Fruit fly (Drosophila melanogaster) ovary, adult (tissue): ENCODE data around the gene Megf8.

Source experiments
- CG17801 ChIP-seq: fragments of 200-800 bp; optimal IDR thresholded peaks from 2 replicates; lab custom pipeline; 2019; ENCODE audit warnings: missing biosample characterization, mild to moderate bottlenecking, missing genetic modification characterization, moderate library complexity; ENCODE audit not compliant: partially characterized antibody

Gene Megf8

DNA sequence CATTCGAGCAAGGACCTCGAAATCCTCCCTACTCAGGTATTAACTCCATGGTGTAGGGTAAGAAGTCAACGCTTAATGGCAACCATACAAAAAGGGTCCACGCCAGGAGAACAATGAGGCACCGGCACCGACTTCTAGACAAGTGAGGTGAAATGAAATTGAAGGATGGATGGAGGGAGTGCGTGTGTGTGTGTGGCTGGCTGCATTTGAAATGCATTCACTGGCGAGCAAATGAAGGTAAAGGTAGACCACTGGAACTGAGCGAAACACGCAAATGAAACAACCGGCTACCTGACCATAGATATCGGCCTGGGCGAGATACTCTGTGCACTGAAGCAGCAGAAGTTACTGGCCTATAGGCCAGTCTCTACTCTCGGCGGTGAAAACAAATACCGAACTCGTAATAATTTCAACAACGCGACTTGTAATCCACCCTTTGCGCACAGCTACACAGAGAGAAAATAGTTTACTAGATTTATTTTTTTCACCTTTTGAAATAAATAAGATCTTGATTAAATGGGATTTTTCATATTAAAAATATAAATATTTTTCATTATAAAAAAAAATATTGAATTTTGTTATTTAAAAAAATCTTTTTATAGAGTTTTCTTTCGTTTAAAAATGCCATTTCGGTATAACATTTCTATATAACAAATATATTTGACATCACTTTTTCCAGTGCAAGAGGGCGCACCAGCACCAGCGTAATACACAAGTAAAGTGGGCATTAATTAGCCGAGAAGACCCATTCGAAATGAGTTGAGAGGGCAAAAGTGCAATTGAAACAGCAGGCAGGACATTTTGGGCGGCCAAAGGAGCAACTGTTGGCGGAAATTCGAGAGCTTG is 38.6 kb downstream of the Megf8 start:
- TF ChIP-seq CG17801 (GFP tag; lab: Kevin White, UChicago): no peak

DNA sequence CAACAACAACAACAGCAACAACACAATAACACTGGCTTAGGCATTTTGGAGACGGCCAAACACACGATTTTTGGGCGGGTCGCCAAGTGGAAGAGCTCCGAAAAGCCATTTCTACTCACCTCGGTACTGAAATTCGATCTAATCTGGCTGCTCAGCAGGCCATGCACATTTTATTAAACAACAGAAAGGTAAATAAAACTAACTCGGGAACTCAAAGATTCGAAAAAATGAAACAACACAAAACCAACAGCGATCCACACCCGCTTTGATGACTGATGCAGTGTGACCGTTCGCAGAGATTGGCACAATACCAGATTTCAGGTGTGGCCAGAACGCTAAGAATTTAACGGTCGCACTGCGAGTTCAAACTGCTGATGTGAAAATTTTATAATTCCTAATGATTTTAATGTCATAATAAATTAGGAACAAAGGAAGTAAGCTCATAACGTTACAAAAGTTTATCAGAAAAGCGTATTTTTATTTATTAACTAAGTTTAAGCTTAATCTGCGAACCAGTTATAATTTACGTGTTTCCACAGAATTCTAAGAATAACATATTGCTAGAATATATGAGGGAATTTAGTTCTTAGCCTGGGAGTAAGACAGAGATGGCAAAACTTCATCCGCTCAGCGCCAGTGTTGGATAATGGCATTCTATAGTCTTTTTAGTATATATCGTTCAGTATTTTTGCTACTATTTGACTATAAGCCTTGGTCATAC is 39.6 kb downstream of the Megf8 start, which contains the start of gene Mcr:
Gene Mcr, minus strand, starts transcription at position 291 of the 721 bp plus-strand sequence.
- TF ChIP-seq CG17801 (GFP tag; lab: Kevin White, UChicago): peak; percentile 14

DNA sequence CACCGCTTCAGTTG is 39.9 kb downstream of the Megf8 start, which contains the start of gene Bsg:
Gene Bsg, plus strand, starts transcription at position 8 of the 14 bp plus-strand sequence.
- TF ChIP-seq CG17801 (GFP tag; lab: Kevin White, UChicago): no peak

DNA sequence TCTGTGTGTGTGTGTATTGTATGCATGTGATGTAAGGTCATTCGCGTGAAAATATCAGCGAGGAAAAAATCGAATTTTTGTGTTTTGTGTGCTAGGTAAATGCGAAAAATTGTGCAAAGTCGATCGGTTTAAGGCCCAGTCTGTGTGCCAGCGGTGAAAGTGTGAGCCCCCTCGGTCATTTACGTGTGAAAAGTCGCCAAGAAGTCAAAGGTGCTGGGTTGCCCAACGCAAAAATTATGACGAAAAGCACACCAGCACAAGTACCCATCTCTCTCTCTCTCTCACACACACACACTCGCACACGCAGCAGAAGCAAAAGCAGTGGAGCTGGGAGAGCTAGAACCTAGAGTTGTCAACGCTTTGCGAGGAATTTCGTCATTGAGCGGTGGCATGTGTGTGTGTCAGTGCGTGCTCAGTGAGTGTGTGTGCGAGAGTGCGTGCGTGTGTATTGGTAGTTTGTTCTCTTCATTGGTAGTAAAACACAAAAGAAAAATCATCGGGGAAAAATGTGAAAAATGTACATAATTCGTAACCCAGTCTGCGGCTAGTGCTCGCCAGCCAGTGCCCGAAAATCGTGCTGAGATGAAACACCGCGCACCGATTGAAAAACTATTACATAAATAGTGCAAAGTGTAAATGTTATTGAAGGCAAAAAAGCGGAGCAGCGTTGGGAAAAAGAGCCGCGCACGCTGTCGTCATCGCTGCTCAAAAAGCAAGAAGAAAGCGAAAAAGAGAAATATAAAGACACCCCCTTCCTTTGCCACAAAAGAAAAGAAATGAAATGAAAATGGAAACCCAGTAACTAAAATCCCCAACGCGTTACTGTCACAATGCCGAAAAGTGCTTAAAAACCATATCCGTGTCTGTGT is 40.4 kb downstream of the Megf8 start:
- no peak for TF ChIP-seq CG17801 (GFP tag; lab: Kevin White, UChicago)

DNA sequence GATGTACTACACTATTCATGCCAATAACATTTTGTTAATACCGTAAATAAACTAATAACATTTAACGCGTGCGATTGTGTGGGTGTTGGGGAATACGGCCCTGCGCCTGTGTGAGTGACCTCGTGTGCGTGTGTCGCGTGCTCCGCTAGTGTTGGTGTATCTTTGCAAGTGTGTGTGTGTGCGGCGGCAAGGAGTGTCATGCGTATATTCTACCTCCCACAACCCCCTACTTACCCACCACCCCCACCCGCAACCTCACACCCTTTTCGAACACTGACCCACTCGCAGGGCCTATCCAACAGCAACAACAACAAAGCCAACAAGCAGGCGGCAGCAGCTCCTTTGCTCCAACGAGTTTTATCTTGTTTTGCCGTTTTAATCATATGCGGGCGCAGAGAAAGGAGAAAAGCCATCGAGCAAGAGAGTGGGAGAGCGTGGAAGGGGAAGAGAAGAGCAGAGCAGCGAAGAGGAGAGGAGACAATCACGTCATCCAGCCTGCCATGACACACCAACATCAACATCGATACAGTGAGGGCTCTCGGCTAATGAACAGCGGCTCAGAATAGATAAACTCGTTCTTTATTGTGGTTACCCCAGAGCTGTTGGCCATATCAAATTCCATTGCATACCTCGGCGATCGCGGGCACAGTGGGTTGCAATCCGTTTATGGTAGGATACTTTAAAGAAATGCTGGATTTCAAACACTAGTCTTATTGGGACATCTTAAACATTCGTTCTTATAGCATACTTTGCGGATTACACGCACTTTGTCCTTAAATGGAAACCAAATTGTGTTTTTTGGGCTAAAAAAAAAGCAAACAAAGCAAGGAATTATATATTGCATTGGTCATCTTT is 41.3 kb downstream of the Megf8 start:
- TF ChIP-seq CG17801 (GFP tag; lab: Kevin White, UChicago): no peak

DNA sequence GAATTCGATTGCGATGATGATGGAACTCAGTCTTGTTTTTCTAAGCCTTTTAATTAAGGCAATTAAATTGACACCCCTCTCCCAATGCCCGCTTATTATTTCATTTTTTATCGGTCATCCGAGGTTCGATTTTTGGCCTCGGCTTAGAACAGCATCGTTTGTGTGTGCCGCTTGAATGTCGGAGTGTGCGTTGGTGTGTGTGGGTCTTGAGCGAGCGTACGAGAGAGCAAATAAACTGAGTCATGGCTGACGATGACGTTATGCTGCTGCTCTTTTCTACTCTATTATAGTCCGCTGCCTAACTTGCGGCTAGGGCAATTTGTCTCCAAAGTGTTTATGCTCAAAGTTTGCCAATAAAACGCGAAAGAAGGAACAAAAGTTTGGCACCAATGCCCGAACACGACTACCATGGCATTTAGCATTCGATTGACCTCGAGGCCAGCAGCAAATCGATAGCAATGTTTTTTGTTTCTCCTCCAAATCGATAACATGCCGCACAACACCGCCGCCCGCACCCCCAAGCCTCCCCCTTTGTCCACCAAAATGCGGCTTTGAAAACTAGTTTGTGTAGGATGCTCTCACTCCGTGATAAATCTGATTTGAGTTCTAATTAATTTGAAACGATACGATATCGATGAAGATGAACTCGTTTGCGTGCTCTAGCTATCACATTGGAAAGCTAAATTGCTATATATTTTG is 42.3 kb downstream of the Megf8 start:
- no peak for TF ChIP-seq CG17801 (GFP tag; lab: Kevin White, UChicago)

DNA sequence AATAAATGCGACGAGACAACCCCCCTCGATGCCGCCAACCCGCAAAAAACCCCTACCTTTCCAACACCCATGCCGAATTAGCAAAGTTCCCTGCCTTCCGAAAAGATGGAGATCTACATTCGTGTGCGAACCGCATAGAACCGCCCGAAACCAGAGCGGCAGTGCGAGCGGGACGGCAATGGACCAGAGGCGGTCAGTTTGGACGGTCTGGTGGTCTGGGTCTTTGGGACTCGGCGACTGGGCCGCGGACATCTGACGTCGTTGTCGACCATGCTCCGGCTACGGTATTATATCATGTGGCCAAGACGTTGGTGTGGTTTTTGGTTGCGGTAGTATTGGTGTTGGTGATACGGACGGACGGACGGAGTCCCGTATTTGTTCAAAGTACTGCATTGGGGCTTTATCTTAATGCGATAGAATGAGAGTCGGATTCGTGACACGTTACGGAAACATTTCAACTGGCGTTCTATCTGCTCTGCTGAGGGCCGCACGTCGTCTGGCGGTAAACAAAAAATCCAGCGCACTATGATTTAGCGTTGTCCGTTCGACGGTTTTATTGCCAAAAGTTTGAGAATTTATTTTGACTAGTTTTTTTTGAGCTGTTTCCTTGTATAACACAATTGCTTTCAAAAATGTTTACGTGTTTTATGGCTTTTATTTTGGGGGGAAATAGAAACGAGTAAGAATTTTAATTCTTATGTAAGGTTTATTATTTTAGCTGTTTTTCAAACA is 43.6 kb downstream of the Megf8 start:
- TF ChIP-seq CG17801 (GFP tag; lab: Kevin White, UChicago): no peak

DNA sequence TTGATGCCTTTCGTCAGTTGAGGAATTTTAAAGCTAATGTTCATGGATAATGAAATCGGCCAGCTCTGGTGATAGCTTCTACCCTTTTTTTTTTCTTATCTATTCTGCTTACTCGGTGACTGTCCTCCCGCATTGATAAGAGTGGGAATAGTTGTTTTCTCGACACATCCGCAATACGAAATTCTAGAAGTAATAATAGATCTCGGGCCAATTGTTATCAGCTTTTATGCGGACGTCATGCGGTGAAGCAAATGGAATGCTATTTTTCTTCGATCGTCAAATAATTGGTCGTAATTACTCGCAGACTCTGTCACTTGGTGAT is 44.2 kb downstream of the Megf8 start:
- TF ChIP-seq CG17801 (GFP tag; lab: Kevin White, UChicago): no peak

DNA sequence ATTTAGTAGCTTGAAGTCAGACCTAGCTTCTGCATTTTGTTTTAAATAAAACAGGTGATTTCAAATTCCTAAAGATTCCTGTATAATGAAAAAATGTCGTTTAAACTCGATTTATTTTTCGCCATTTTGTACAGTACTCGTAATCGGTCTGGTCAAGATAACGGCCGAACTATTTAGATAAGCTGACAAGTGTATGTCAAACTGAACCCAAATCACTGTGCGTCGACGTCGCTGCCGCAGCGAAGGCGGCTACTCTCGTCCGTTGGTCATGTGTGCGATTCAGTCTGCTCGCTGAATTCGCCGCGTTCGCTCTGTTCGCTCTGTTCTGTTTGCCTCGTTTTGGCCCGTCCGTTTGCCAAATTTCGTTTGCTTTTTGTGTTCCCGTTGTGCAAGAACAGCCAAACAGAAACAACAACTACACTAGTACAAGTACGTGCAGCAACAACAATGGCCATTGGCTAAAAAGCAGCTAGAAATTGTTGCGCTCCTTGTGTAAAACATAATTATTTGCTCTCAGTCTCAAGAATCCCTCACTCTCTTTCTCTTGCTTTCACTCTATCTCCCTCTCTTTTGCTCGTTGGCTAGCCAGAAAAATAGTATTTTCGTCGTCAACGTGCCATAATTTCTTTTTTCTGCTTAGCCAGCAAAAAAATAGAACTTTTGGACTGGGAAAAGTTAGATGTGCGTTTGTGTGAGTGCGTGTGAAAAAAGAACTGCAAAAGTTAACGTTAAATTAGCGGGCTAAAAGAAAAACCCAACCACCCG is 44.9 kb downstream of the Megf8 start:
- peak; percentile 33 for TF ChIP-seq CG17801 (GFP tag; lab: Kevin White, UChicago)

DNA sequence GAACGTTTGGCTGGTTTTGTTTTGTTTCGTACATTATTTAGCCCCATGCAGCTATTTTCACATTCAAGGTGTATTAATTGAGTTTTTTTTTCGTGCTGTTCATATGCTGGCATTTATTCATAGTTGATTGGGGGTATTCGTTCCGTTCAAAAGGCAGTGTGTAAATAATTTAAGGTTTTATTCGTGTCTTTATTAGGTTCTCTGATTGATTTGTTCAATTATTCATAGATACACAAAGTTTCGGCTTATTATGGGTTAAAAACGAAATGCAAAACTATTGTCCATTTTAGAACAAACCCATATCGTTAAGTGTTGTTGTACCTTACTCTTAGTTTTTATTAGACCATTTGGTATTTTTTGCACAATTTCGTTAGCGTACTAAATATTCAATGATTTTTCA is 48.2 kb downstream of the Megf8 start:
- no peak for TF ChIP-seq CG17801 (GFP tag; lab: Kevin White, UChicago)

DNA sequence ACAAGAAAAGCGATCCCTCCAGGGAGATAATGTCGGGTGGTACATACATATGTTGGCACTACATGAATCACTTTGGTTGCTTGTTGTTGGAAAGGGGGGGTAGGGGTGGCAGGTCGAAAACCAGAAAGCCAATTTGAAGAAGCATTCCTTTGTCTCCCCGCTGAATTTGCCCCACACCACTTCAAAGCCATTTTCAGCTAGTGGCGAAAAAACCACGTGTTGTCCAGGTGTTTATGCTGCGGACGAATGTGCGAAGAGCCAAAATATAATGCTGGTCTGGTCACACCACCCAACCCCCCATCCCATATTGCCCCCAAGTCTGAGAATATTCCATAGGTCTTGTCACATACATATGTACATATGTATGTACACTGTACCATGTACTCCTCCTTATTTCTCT is 48.6 kb downstream of the Megf8 start:
- no peak for TF ChIP-seq CG17801 (GFP tag; lab: Kevin White, UChicago)

DNA sequence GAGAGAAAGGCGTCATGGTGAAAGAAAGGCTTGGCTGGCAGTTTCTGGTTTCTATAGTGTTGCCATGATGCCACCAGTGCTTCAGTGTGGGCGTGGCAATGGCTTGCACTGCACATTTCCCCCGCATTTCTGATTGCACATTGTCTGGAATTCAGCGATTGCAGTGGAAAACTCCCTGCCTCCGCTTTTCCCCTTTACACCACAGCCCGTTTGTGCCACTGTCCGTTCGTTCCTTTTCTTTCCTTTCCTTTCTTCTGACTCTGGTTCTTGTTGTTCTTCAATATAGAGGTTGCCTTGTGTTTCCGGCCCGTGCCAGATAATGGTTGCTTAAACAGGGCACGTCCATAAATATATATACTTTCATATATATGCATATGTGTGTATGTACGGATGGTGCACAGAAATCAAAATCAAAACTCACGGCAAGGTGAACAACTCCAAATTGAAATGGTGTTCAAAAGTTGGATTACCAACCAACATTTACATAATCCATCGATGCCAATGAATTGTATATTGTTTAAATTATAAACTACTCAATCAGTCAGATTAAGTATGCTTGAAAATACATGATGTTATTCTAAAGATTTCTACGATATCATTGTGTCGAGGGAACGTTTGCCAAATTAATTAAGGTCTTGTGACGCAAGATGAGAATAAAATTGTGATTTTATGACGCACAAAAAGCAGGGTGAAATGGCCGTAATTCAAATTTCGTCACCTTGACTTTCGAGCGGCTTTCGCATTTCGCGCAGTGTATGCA is 50.1 kb downstream of the Megf8 start:
- no peak for TF ChIP-seq CG17801 (GFP tag; lab: Kevin White, UChicago)
